Fruit fly (Drosophila melanogaster): ENCODE measurements around the gene Sulf1.

- peak in 1 of 2 experiments; percentile 16 for TF ChIP-seq CTCF (optimal IDR thresholded peaks at IDR 0.05)
- no peak for TF ChIP-seq CG8478 (optimal IDR thresholded peaks at IDR 0.05)
Measured at dm6 chr3R:16359098-16359497, 19.7 kb upstream of the Sulf1 start, which contains the start of gene CG17931.
